Fruit fly (Drosophila melanogaster) whole organism, prepupa: ENCODE data around the gene CG44271.

ENCODE experiments used
- CG11902 ChIP-seq: fragments of 200-800 bp; sonication (Bioruptor generic); optimal IDR thresholded peaks from 3 replicates; lab custom pipeline; 2016; ENCODE audit warnings: missing biosample characterization, missing genetic modification characterization
- CG6276 ChIP-seq: fragments of 200-800 bp; sonication (Bioruptor generic); optimal IDR thresholded peaks from 2 replicates; lab custom pipeline; 2017; ENCODE audit warnings: missing biosample characterization, mild to moderate bottlenecking, missing genetic modification characterization
- Eip78C ChIP-seq: fragments of 200-800 bp; sonication (Bioruptor generic); peaks from one replicate; lab custom pipeline; 2016; ENCODE audit warnings: missing biosample characterization, missing genetic modification characterization
- Hr4 ChIP-seq: fragments of 200-800 bp; sonication (Bioruptor generic); optimal IDR thresholded peaks from 3 replicates; lab custom pipeline; 2016; ENCODE audit warnings: missing biosample characterization, missing genetic modification characterization
- achi ChIP-seq: fragments of 200-800 bp; sonication (Bioruptor generic); optimal IDR thresholded peaks from 3 replicates; lab custom pipeline; 2016; ENCODE audit warnings: missing biosample characterization, missing genetic modification characterization
- ss ChIP-seq, 2 experiments: fragments of 200-800 bp; sonication (Bioruptor generic); optimal IDR thresholded peaks; 2 replicates in 1 of 2; 3 replicates in 1 of 2; lab custom pipeline; 2017 to 2018; ENCODE audit warnings: mild to moderate bottlenecking in 2 of 2, missing biosample characterization in 2 of 2, missing genetic modification characterization in 2 of 2, moderate library complexity in 1 of 2

DNA sequence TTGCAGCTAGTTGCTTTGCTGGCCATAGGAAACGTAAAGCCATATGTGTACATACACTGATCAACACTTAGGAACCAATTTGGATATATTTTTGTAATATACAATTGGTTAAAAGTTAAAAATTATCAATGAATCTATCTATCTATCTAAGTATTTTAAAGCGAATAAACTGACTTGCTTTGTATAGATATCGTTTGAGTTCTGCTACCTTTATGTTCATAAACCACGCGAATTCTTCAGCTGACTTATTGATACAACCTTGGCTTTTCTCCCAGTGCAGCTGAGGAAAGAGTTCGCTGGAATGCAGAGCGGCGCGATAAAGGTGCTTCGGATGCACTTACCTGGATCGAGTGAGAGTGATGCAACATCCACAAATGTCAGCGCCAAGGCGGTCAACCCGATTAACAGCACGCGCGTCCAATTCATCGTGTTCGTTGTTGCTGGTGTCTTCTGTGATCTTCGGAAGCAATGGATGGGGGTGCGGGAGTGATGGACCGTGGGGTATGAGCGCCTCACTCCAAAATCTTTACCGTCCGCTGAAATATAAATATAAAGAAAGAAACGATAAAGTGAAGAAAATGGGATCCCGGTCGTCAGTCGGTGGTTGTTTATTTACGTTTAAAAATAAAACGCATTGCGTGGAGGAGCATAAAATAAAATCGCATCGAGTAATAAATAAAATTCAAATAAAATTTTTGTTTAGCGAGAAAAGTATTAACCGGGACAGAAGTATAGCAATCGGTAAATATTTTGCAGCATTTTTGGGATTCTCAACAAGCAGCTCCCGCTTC, 46.1 kb downstream of the CG44271 start:
- no peak for TF ChIP-seq CG6276
- peak; percentile 22 for TF ChIP-seq CG11902
- TF ChIP-seq ss (GFP tag; optimal IDR thresholded peaks at IDR 0.05; lab: Kevin White, UChicago): peak; percentile 13 to 18
- TF ChIP-seq Eip78C (GFP tag; lab: Kevin White, UChicago): peak; percentile 89
- no peak for TF ChIP-seq Hr4 (GFP tag; lab: Kevin White, UChicago)
- peak; percentile 24 for TF ChIP-seq achi (GFP tag; lab: Kevin White, UChicago)
